Worm (Caenorhabditis elegans) whole organism, midembryonic: ENCODE results near the gene wapl-1.

Experiments
- flt-1 ChIP-seq: fragments of 200-800 bp; sonication (Bioruptor generic); IDR thresholded peaks from 2 replicates; pipeline ENCODE4 v1.3.6; 2022; ENCODE audit warnings: missing genetic modification characterization, missing compliant biosample characterization
- med-1 ChIP-seq: sonication (generic microtip); optimal IDR thresholded peaks from 2 replicates; lab custom pipeline; 2017; ENCODE audit warnings: missing genetic modification characterization, mild to moderate bottlenecking, missing compliant biosample characterization, antibody characterized with exemption, missing genetic modification reagents; ENCODE audit not compliant: insufficient read depth
- tab-1 ChIP-seq: fragments of 200-800 bp; sonication (Bioruptor generic); IDR thresholded peaks from 2 replicates; pipeline ENCODE4 v1.3.6; 2022; ENCODE audit warnings: missing genetic modification characterization, missing compliant biosample characterization
- ztf-23 ChIP-seq: fragments of 200-800 bp; sonication (Bioruptor generic); IDR thresholded peaks from 2 replicates; pipeline ENCODE4 v1.3.6; 2022; ENCODE audit warnings: missing genetic modification reagents, missing genetic modification characterization, missing compliant biosample characterization

DNA sequence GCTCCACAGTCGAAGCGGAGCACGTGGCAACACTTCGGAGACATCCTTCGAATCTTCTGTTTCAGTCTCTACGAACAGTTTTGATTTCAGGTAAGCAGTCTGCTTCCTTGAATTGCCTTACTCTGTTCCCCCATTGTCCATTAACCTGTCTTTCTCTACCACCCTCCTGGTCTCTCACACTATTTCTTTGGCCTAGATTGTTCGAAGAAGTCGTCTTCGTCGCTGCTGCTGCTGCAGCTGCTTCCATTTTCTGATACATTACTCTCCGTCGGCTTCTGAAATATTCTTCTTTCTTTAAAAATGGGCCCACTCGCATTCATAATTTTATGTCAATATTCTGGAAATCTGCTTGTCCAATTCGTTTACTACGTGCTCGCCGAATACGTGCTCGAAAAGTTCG lies 6.0 kb upstream of the wapl-1 start, which contains the start of gene R08C7.1:
- TF ChIP-seq ztf-23 (no peak), flt-1 (GFP tag; lab: Robert Waterston, UW) (no peak), tab-1 (GFP tag; lab: Robert Waterston, UW) (no peak), med-1 (GFP tag; lab: Kevin White, UChicago) (no peak)
